Fruit fly (Drosophila melanogaster): ENCODE data around the gene CG31917.

The CG31917 gene

dm6 chr2L:4999389-5000032 is 11.1 kb downstream of the CG31917 start (continued):
- TF ChIP-seq psq (GFP tag; optimal IDR thresholded peaks at IDR 0.05): no peak
- TF ChIP-seq CG6791 (GFP tag; IDR thresholded peaks at IDR 0.05; ENCODE audit: partially characterized antibody): no peak
- TF ChIP-seq gce (GFP tag; IDR thresholded peaks at IDR 0.05): peak; percentile 37; the same call in 2 of the 3 replicates
- peak; percentile 78 for TF ChIP-seq CG11504 (tag; optimal IDR thresholded peaks at IDR 0.05)
- peak; percentile 56; the same call in 1 of the 2 replicates for TF ChIP-seq Awh (GFP tag; IDR thresholded peaks at IDR 0.05)
- TF ChIP-seq MTF-1 (GFP tag; optimal IDR thresholded peaks at IDR 0.05; ENCODE audit: borderline replicate concordance): peak; percentile 67
- peak; percentile 67 for TF ChIP-seq lilli (GFP tag; optimal IDR thresholded peaks at IDR 0.05)
- peak; percentile 65 for TF ChIP-seq CG18262 (tag; optimal IDR thresholded peaks at IDR 0.05)
- TF ChIP-seq CG8944 (GFP tag; optimal IDR thresholded peaks at IDR 0.05): peak; percentile 43
- peak; percentile 56; the same call in 1 of the 2 replicates for TF ChIP-seq CG43689 (GFP tag; IDR thresholded peaks at IDR 0.05)
- peak; percentile 51 for TF ChIP-seq tio (GFP tag; optimal IDR thresholded peaks at IDR 0.05)
- TF ChIP-seq CG13287 (GFP tag; IDR thresholded peaks at IDR 0.05; ENCODE audit: partially characterized antibody): no peak
- no peak for TF ChIP-seq Ets97D (GFP tag; optimal IDR thresholded peaks at IDR 0.05)
- peak; percentile 55 for TF ChIP-seq PHDP (tag; optimal IDR thresholded peaks at IDR 0.05)
- peak; percentile 36 for TF ChIP-seq CG1647 (GFP tag; optimal IDR thresholded peaks at IDR 0.05)
- TF ChIP-seq CG13123 (GFP tag; optimal IDR thresholded peaks at IDR 0.05): peak; percentile 20
- no peak for TF ChIP-seq D19A (tag; optimal IDR thresholded peaks at IDR 0.05)
- peak; percentile 47 for TF ChIP-seq Bdp1 (GFP tag; optimal IDR thresholded peaks at IDR 0.05)
- peak; percentile 30 for TF ChIP-seq Camta (GFP tag; optimal IDR thresholded peaks at IDR 0.05)
- TF ChIP-seq Sry-δ (GFP tag; optimal IDR thresholded peaks at IDR 0.05): peak; percentile 10
- TF ChIP-seq HmgZ (tag; optimal IDR thresholded peaks at IDR 0.05): peak; percentile 38
- TF ChIP-seq CG10366 (GFP tag; IDR thresholded peaks at IDR 0.05): peak; percentile 69
- TF ChIP-seq ttk (GFP tag; IDR thresholded peaks at IDR 0.05): peak; percentile 72; the same call in 1 of the 2 replicates
- TF ChIP-seq Fer2 (tag; optimal IDR thresholded peaks at IDR 0.05): peak; percentile 40
- TF ChIP-seq ato (GFP tag; IDR thresholded peaks at IDR 0.05; ENCODE audit: partially characterized antibody): no peak
- peak; percentile 64 for TF ChIP-seq CG13424 (tag; optimal IDR thresholded peaks at IDR 0.05)
- TF ChIP-seq chif (GFP tag; optimal IDR thresholded peaks at IDR 0.05): peak; percentile 50 to 67
- TF ChIP-seq CG15514 (GFP tag; optimal IDR thresholded peaks at IDR 0.05): peak; percentile 25
- no peak for TF ChIP-seq cg (GFP tag; optimal IDR thresholded peaks at IDR 0.05)
- TF ChIP-seq E2f2 (GFP tag; IDR thresholded peaks at IDR 0.05): peak; percentile 19; the same call in 1 of the 2 replicates
- no peak for TF ChIP-seq inv (GFP tag; IDR thresholded peaks at IDR 0.05; ENCODE audit: partially characterized antibody)
- peak; percentile 41 for TF ChIP-seq cwo (GFP tag; optimal IDR thresholded peaks at IDR 0.05)
- peak; percentile 40; the same call in 1 of the 3 replicates for TF ChIP-seq croc (GFP tag; conservative IDR thresholded peaks at IDR 0.05)
- TF ChIP-seq zen2 (GFP tag; IDR thresholded peaks at IDR 0.05; ENCODE audit: partially characterized antibody): no peak
- no peak for TF ChIP-seq CG1529 (GFP tag; optimal IDR thresholded peaks at IDR 0.05)
- peak; percentile 23 for TF ChIP-seq Atf-2 (GFP tag; optimal IDR thresholded peaks at IDR 0.05)
- peak; percentile 95 for TF ChIP-seq grau (tag; optimal IDR thresholded peaks at IDR 0.05)
- TF ChIP-seq CG7745 (tag; optimal IDR thresholded peaks at IDR 0.05): no peak
- TF ChIP-seq scrt (GFP tag; optimal IDR thresholded peaks at IDR 0.05): peak; percentile 52
- TF ChIP-seq CG11085 (GFP tag; IDR thresholded peaks at IDR 0.05): no peak
- TF ChIP-seq CG10565 (GFP tag; optimal IDR thresholded peaks at IDR 0.05): no peak
- TF ChIP-seq GATAe (GFP tag; conservative IDR thresholded peaks at IDR 0.05): 0 out of 2 replicates have a peak, but pooled peaks have one; percentile 34
- peak; percentile 14 for TF ChIP-seq org-1 (GFP tag; optimal IDR thresholded peaks at IDR 0.05)
- TF ChIP-seq CoRest (tag; optimal IDR thresholded peaks at IDR 0.05): peak; percentile 75
- no peak for TF ChIP-seq Abd-B (GFP tag; optimal IDR thresholded peaks at IDR 0.05)
- peak; percentile 28 for TF ChIP-seq CG10274 (GFP tag; optimal IDR thresholded peaks at IDR 0.05)
- TF ChIP-seq Sry-β (GFP tag; optimal IDR thresholded peaks at IDR 0.05): no peak
- TF ChIP-seq peb (GFP tag; IDR thresholded peaks at IDR 0.05): no peak

Data from whole organism, embryonic.